Worm (Caenorhabditis elegans) whole organism, L1 larva: ENCODE data around the gene wee-1.3.
A peak's percentile ranks its signal among the peaks of the same experiment; 100 is the strongest.

Experiments
- Y116A8C.19 ChIP-seq: sonication (generic microtip); optimal IDR thresholded peaks from 2 replicates; lab custom pipeline; 2016; ENCODE audit warnings: missing compliant biosample characterization, missing genetic modification characterization, borderline replicate concordance
- aha-1 ChIP-seq: fragments of 150-350 bp; optimal IDR thresholded peaks from 2 replicates; lab custom pipeline; 2014; ENCODE audit warnings: missing biosample characterization, missing genetic modification characterization
- alr-1 ChIP-seq: fragments of 200-800 bp; sonication (Bioruptor generic); optimal IDR thresholded peaks from 2 replicates; lab custom pipeline; 2018; ENCODE audit warnings: borderline replicate concordance, mild to moderate bottlenecking, missing genetic modification characterization, missing compliant biosample characterization
- ama-1 ChIP-seq: fragments of 150-350 bp; optimal IDR thresholded peaks from 2 replicates; lab custom pipeline; 2014
- blmp-1 ChIP-seq: fragments of 150-350 bp; optimal IDR thresholded peaks from 2 replicates; lab custom pipeline; 2014; ENCODE audit warnings: missing biosample characterization, missing genetic modification characterization
- ceh-63 ChIP-seq: fragments of 200-800 bp; sonication (Bioruptor generic); optimal IDR thresholded peaks from 2 replicates; lab custom pipeline; 2018; ENCODE audit warnings: mild to moderate bottlenecking, missing genetic modification characterization, missing compliant biosample characterization
- ceh-8 ChIP-seq: fragments of 200-800 bp; sonication (Bioruptor generic); optimal IDR thresholded peaks from 2 replicates; lab custom pipeline; 2018; ENCODE audit warnings: mild to moderate bottlenecking, missing genetic modification characterization, moderate library complexity, missing compliant biosample characterization
- ceh-88 ChIP-seq: fragments of 200-800 bp; sonication (Bioruptor generic); IDR thresholded peaks from 2 replicates; pipeline ENCODE4 v1.3.6; 2022; ENCODE audit warnings: missing genetic modification characterization, missing compliant biosample characterization
- ces-1 ChIP-seq: fragments of 150-350 bp; optimal IDR thresholded peaks from 2 replicates; lab custom pipeline; 2014; ENCODE audit warnings: missing biosample characterization, missing genetic modification reagents, missing genetic modification characterization
- dpl-1 ChIP-seq, 3 experiments: fragments of 150-350 bp in 2 of 3; sonication (generic microtip) in 1 of 3; optimal IDR thresholded peaks; 2 replicates each; lab custom pipeline; 2014 to 2017; ENCODE audit warnings: missing biosample characterization in 3 of 3, missing genetic modification characterization in 3 of 3, missing genetic modification reagents in 3 of 3
- dsc-1 ChIP-seq: sonication (generic microtip); optimal IDR thresholded peaks from 2 replicates; lab custom pipeline; 2016; ENCODE audit warnings: mild to moderate bottlenecking, missing genetic modification characterization, missing compliant biosample characterization
- efl-1 ChIP-seq, 4 experiments: fragments of 150-350 bp; optimal IDR thresholded peaks in 3 of 4; peaks in 1 of 4; 1 replicate in 1 of 4; 2 replicates in 3 of 4; lab custom pipeline; 2014; ENCODE audit warnings: missing biosample characterization in 2 of 4, missing genetic modification characterization in 2 of 4, missing genetic modification reagents in 2 of 4
- egl-13 ChIP-seq: sonication (generic microtip); optimal IDR thresholded peaks from 2 replicates; lab custom pipeline; 2016; ENCODE audit warnings: missing genotype, missing genetic modification reagents, missing genetic modification characterization, missing compliant biosample characterization
- egl-27 ChIP-seq, 2 experiments: fragments of 150-350 bp in 1 of 2; sonication (generic microtip); optimal IDR thresholded peaks; 3 replicates each; lab custom pipeline; 2017 to 2018; ENCODE audit warnings: missing biosample characterization in 2 of 2, missing genetic modification characterization in 2 of 2, missing genetic modification reagents in 2 of 2
- fkh-10 ChIP-seq: sonication (generic microtip); optimal IDR thresholded peaks from 2 replicates; lab custom pipeline; 2017; ENCODE audit warnings: missing biosample characterization, missing genetic modification reagents, missing genetic modification characterization
- fkh-4 ChIP-seq: sonication (generic microtip); optimal IDR thresholded peaks from 2 replicates; lab custom pipeline; 2016; ENCODE audit warnings: missing compliant biosample characterization, missing genetic modification characterization, borderline replicate concordance
- fos-1 ChIP-seq: fragments of 150-350 bp; optimal IDR thresholded peaks from 2 replicates; lab custom pipeline; 2014; ENCODE audit warnings: missing biosample characterization, missing genetic modification characterization
- grh-1 ChIP-seq: fragments of 200-800 bp; sonication (Bioruptor generic); IDR thresholded peaks from 2 replicates; pipeline ENCODE4 v1.3.6; 2022; ENCODE audit warnings: missing genetic modification reagents, missing genetic modification characterization, missing compliant biosample characterization
- irx-1 ChIP-seq: sonication (generic microtip); optimal IDR thresholded peaks from 2 replicates; lab custom pipeline; 2016; ENCODE audit warnings: missing genetic modification characterization, missing compliant biosample characterization
- lin-14 ChIP-seq: fragments of 200-800 bp; sonication (Bioruptor generic); optimal IDR thresholded peaks from 2 replicates; lab custom pipeline; 2018; ENCODE audit warnings: mild to moderate bottlenecking, missing genetic modification characterization, moderate library complexity, missing compliant biosample characterization
- lin-35 ChIP-seq, 2 experiments: fragments of 150-350 bp; optimal IDR thresholded peaks; 2 replicates each; lab custom pipeline; 2014; ENCODE audit warnings: missing biosample characterization in 2 of 2, missing genetic modification characterization in 2 of 2, missing genetic modification reagents in 2 of 2
- lin-39 ChIP-seq: fragments of 150-350 bp; optimal IDR thresholded peaks from 2 replicates; lab custom pipeline; 2014; ENCODE audit warnings: missing biosample characterization, missing genetic modification reagents, missing genetic modification characterization
- lsy-2 ChIP-seq, 2 experiments: fragments of 150-350 bp; optimal IDR thresholded peaks; 2 replicates each; lab custom pipeline; 2014; ENCODE audit warnings: missing biosample characterization in 2 of 2, missing genetic modification characterization in 2 of 2
- mef-2 ChIP-seq: fragments of 150-350 bp; optimal IDR thresholded peaks from 2 replicates; lab custom pipeline; 2014; ENCODE audit warnings: missing biosample characterization, missing genetic modification characterization
- mep-1 ChIP-seq: fragments of 150-350 bp; optimal IDR thresholded peaks from 2 replicates; lab custom pipeline; 2014; ENCODE audit warnings: missing biosample characterization, missing genetic modification characterization
- nhr-11 ChIP-seq: fragments of 150-350 bp; optimal IDR thresholded peaks from 2 replicates; lab custom pipeline; 2014; ENCODE audit warnings: missing biosample characterization, missing genetic modification characterization
- nhr-19 ChIP-seq: fragments of 200-800 bp; sonication (Bioruptor generic); conservative IDR thresholded peaks from 2 replicates; pipeline ENCODE4 v1.3.6; 2022; ENCODE audit warnings: missing genetic modification characterization, missing compliant biosample characterization
- nhr-20 ChIP-seq: sonication (generic microtip); optimal IDR thresholded peaks from 2 replicates; lab custom pipeline; 2016; ENCODE audit warnings: mild to moderate bottlenecking, missing genetic modification characterization, missing compliant biosample characterization
- nhr-237 ChIP-seq: fragments of 150-350 bp; optimal IDR thresholded peaks from 2 replicates; lab custom pipeline; 2014; ENCODE audit warnings: missing biosample characterization, missing genetic modification characterization
- nhr-47 ChIP-seq: sonication (generic microtip); optimal IDR thresholded peaks from 2 replicates; lab custom pipeline; 2016; ENCODE audit warnings: mild to moderate bottlenecking, missing genetic modification characterization, moderate library complexity, missing compliant biosample characterization
- nhr-71 ChIP-seq: sonication (generic microtip); optimal IDR thresholded peaks from 2 replicates; lab custom pipeline; 2016; ENCODE audit warnings: mild to moderate bottlenecking, missing genetic modification characterization, moderate library complexity, missing compliant biosample characterization
- nhr-76 ChIP-seq: sonication (generic microtip); optimal IDR thresholded peaks from 2 replicates; lab custom pipeline; 2017; ENCODE audit warnings: missing biosample characterization, missing genetic modification characterization
- nhr-90 ChIP-seq: sonication (generic microtip); optimal IDR thresholded peaks from 2 replicates; lab custom pipeline; 2016; ENCODE audit warnings: mild to moderate bottlenecking, missing genetic modification characterization, missing compliant biosample characterization; ENCODE audit not compliant: poor library complexity
- pax-3 ChIP-seq: fragments of 200-800 bp; sonication (Bioruptor generic); optimal IDR thresholded peaks from 2 replicates; lab custom pipeline; 2018; ENCODE audit warnings: mild to moderate bottlenecking, missing genetic modification characterization, moderate library complexity, missing compliant biosample characterization
- snu-23 ChIP-seq: sonication (generic microtip); optimal IDR thresholded peaks from 2 replicates; lab custom pipeline; 2016; ENCODE audit warnings: missing genetic modification characterization, missing compliant biosample characterization
- sox-4 ChIP-seq: sonication (generic microtip); optimal IDR thresholded peaks from 2 replicates; lab custom pipeline; 2016; ENCODE audit warnings: missing genetic modification characterization, missing compliant biosample characterization
- swsn-7 ChIP-seq: sonication (generic microtip); optimal IDR thresholded peaks from 2 replicates; lab custom pipeline; 2016; ENCODE audit warnings: missing genetic modification characterization, missing compliant biosample characterization
- unc-62 ChIP-seq: fragments of 150-350 bp; optimal IDR thresholded peaks from 2 replicates; lab custom pipeline; 2014; ENCODE audit warnings: missing biosample characterization, missing genetic modification reagents, missing genetic modification characterization
- unc-86 ChIP-seq: sonication (generic microtip); optimal IDR thresholded peaks from 2 replicates; lab custom pipeline; 2016; ENCODE audit warnings: missing genetic modification characterization, missing compliant biosample characterization
- vab-15 ChIP-seq: sonication (generic microtip); optimal IDR thresholded peaks from 2 replicates; lab custom pipeline; 2017; ENCODE audit warnings: missing genotype, mild to moderate bottlenecking, missing genetic modification characterization, missing compliant biosample characterization
- xbp-1 ChIP-seq: sonication (generic microtip); optimal IDR thresholded peaks from 2 replicates; lab custom pipeline; 2016; ENCODE audit warnings: missing genetic modification characterization, missing compliant biosample characterization
- zag-1 ChIP-seq: fragments of 150-350 bp; optimal IDR thresholded peaks from 2 replicates; lab custom pipeline; 2014; ENCODE audit warnings: missing biosample characterization, missing genetic modification characterization
- ztf-11 ChIP-seq, 2 experiments: sonication (generic microtip); optimal IDR thresholded peaks; 2 replicates each; lab custom pipeline; 2016 to 2017; ENCODE audit warnings: missing genetic modification characterization in 2 of 2, missing biosample characterization in 1 of 2, missing compliant biosample characterization in 1 of 2

wee-1.3 gene

DNA sequence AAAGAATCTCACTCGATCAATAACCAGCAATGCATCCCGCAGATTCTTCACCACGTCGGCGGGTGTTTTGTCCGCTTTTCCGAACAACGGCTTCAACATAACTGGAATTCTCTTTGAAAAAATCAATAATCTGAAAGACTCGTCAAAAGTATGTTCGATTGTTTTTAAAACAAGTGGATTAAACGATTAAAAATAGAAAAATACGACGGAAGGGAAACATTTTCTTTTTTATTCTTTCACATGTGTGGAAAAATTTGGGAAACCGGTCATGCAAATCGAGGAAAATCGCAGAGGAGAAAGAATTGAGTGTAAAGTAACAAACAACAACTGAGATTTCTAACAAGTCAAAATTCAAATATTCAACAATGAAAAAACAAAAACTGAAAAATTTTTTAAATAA lies 12.7 kb downstream of the wee-1.3 start, which contains the start of gene mop-25.2:
mop-25.2 (minus strand) TSS at position 101 of the 400 bp plus-strand sequence.
- TF ChIP-seq efl-1 (optimal IDR thresholded peaks at IDR 0.05; lab: Kevin White, UChicago) (no peak), efl-1 (GFP tag; optimal IDR thresholded peaks at IDR 0.05 in 1 of 2; lab: Kevin White, UChicago) (peak in 1 of 2 experiments; percentile 79), lin-35 (GFP tag; optimal IDR thresholded peaks at IDR 0.05; lab: Kevin White, UChicago) (no peak), zag-1 (tag; lab: Kevin White, UChicago) (no peak)
- TF ChIP-seq, all 84 proteins: peak for 1

DNA sequence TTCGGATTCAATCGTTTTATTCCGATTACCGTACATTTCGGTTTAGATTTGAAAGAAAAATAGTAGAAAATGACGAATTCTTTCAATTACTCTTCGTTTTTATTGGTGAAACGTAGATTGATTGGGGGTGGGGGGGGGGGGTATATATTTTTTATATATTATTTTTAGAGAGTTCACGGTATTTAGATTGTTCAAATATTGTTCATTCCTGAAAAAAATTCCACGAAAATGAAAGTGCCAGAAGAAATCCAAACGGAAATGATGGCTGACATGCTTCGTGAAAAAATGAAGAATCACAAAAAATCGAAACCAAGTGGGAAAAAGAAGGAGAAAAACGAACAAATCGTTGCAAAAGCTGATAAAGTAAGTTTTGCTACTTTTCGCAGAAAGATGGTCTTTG lies 15.9 kb downstream of the wee-1.3 start, which contains the start of the genes Y53C12A.8 and Y53C12A.7:
Y53C12A.8 (minus strand) TSS at position 101 of the 400 bp plus-strand sequence.
Y53C12A.7 (plus strand) TSS at position 181 of the 400 bp plus-strand sequence.
- no peak for TF ChIP-seq aha-1 (tag; lab: Kevin White, UChicago)
- TF ChIP-seq blmp-1 (tag; lab: Kevin White, UChicago), result no peak
- no peak for TF ChIP-seq alr-1
- TF ChIP-seq fkh-4 (tag; lab: Kevin White, UChicago), result no peak

DNA sequence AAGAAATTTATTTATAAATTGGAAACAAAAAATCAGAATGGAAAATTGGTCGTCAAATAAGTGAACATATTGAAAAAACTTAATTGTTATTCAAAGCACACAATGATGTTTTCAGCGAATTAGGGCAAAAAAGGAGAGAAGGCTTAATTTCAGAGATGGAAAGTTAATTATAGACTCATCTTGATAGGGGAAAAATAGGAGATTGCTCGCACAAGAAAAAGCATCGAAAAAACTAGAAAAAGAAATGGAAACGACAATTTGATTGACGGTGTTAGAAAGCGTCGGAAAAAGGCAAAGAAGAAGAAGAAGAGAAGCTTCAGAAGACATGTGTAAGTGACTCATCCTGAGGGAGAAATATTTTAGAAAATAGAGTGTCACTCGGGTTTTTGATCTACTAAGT lies 20.3 kb downstream of the wee-1.3 start:
- TF ChIP-seq fkh-10 (GFP tag; lab: Kevin White, UChicago) (peak; percentile 43), Y116A8C.19 (tag; lab: Kevin White, UChicago) (no peak), lin-14 (GFP tag; lab: Kevin White, UChicago) (peak; percentile 46)

DNA sequence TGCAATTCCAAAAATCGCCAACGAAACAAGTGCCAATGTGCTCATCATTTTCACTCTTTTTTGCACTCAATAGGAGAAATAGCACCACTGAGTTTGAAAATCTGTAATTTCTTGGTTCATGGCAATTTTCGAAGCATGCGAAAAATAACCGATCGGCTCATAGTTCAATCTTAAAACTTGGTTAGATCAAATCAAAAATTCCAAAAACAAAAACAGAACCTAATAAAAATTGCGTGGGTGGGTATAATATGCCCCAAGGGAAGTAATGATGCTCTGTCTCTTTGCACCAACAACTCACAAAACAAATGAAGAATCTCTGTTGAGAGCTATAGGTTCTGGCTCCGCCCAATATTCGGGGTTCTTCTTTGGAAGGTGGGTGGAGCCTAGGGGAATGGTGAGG lies 24.4 kb downstream of the wee-1.3 start, which contains the start of gene nlp-11:
nlp-11 (minus strand) TSS at position 101 of the 400 bp plus-strand sequence.
- no peak for TF ChIP-seq nhr-76 (tag; lab: Kevin White, UChicago)
- TF ChIP-seq grh-1 (GFP tag; lab: Robert Waterston, UW), result no peak
- no peak for TF ChIP-seq egl-27 (tag; optimal IDR thresholded peaks at IDR 0.05; lab: Kevin White, UChicago)
- TF ChIP-seq lin-39 (tag; lab: Kevin White, UChicago), result no peak
- no peak for TF ChIP-seq fkh-10 (GFP tag; lab: Kevin White, UChicago)
- no peak for TF ChIP-seq fos-1 (tag; lab: Kevin White, UChicago)
- TF ChIP-seq dpl-1 (GFP tag; optimal IDR thresholded peaks at IDR 0.05; lab: Kevin White, UChicago), result no peak
- no peak for TF ChIP-seq nhr-90 (tag; lab: Kevin White, UChicago)

DNA sequence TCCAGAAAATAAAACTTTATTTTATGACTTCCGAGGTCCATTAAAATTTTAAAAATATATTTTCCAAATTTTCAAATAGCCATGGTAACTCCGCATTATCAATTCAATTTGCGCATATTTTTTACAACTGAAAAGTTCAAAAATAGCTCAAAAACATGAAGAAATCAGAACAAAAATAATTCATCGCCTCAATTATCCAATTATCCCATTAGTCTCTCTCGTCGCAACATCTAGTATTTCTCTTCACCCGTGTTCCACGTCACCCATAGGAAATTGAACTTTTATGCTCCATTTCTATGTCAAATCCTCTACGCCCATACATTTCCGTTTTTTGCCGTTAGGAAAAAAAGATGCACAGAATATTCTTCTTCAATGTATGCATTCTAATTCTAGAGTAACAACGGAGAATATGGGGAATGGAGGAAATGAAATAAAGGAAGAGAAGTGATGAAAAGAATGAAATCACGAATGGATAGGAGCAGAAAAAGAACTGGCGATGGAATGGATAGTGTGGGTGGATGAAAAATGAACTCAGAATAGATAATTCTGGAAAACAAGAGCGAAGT lies 26.1 kb downstream of the wee-1.3 start:
- no peak for TF ChIP-seq nhr-11 (tag; lab: Kevin White, UChicago)
- TF ChIP-seq ceh-63 (GFP tag; lab: Kevin White, UChicago), result no peak
- no peak for TF ChIP-seq sox-4
- no peak for TF ChIP-seq dsc-1 (tag; lab: Kevin White, UChicago)
- TF ChIP-seq pax-3 (tag; lab: Kevin White, UChicago), result no peak
- TF ChIP-seq xbp-1 (tag; lab: Kevin White, UChicago), result no peak
- no peak for TF ChIP-seq mef-2 (tag; lab: Kevin White, UChicago)
- TF ChIP-seq nhr-19 (GFP tag; lab: Robert Waterston, UW), result no peak
- peak; percentile 24 for TF ChIP-seq nhr-47 (tag; lab: Kevin White, UChicago)
- TF ChIP-seq fkh-10 (GFP tag; lab: Kevin White, UChicago), result peak; percentile 98
- no peak for TF ChIP-seq mep-1 (tag; lab: Kevin White, UChicago)
- no peak for TF ChIP-seq nhr-237
- peak; percentile 9 for TF ChIP-seq irx-1 (tag; lab: Kevin White, UChicago)
- TF ChIP-seq egl-13 (tag; lab: Kevin White, UChicago), result peak; percentile 7
- TF ChIP-seq nhr-20, result no peak
- TF ChIP-seq ztf-11 (tag; optimal IDR thresholded peaks at IDR 0.05; lab: Kevin White, UChicago), result no peak
- peak; percentile 28 for TF ChIP-seq nhr-71
- TF ChIP-seq ces-1, result peak; percentile 18
- TF ChIP-seq lin-39 (tag; lab: Kevin White, UChicago), result no peak
- TF ChIP-seq unc-62 (GFP tag; lab: Kevin White, UChicago), result no peak
- no peak for TF ChIP-seq ama-1
- no peak for TF ChIP-seq ceh-88 (GFP tag; lab: Robert Waterston, UW)
- peak; percentile 39 for TF ChIP-seq unc-86 (tag; lab: Kevin White, UChicago)
- no peak for TF ChIP-seq vab-15 (tag; lab: Kevin White, UChicago)
- TF ChIP-seq zag-1 (tag; lab: Kevin White, UChicago), result no peak
- TF ChIP-seq lsy-2 (tag; optimal IDR thresholded peaks at IDR 0.05; lab: Kevin White, UChicago), result peak in 1 of 2 experiments; percentile 30
- peak; percentile 79 for TF ChIP-seq lin-14 (GFP tag; lab: Kevin White, UChicago)
- TF ChIP-seq ceh-8 (GFP tag; lab: Kevin White, UChicago), result peak; percentile 96
- no peak for TF ChIP-seq swsn-7 (tag; lab: Kevin White, UChicago)
- no peak for TF ChIP-seq snu-23
